Worm (Caenorhabditis elegans) whole organism, young adult: ENCODE results near the gene ram-5.

Experiments used
- B0035.1 ChIP-seq: sonication (generic microtip); optimal IDR thresholded peaks from 2 replicates; lab custom pipeline; 2016; ENCODE audit warnings: missing genetic modification characterization, mild to moderate bottlenecking, missing compliant biosample characterization, missing genotype, missing genetic modification reagents
- F10E7.11 ChIP-seq: sonication (generic microtip); optimal IDR thresholded peaks from 2 replicates; lab custom pipeline; 2017; ENCODE audit warnings: mild to moderate bottlenecking, missing genetic modification characterization, moderate library complexity, missing compliant biosample characterization
- F23B12.7 ChIP-seq: sonication (generic microtip); optimal IDR thresholded peaks from 2 replicates; lab custom pipeline; 2017; ENCODE audit warnings: missing genetic modification characterization, mild to moderate bottlenecking, missing compliant biosample characterization, antibody characterized with exemption, moderate library complexity; ENCODE audit not compliant: insufficient read depth
- F39B2.1 ChIP-seq: fragments of 200-800 bp; sonication (Bioruptor generic); IDR thresholded peaks from 2 replicates; pipeline ENCODE4 v1.3.6; 2022; ENCODE audit warnings: missing genetic modification reagents, missing genetic modification characterization, missing compliant biosample characterization
- F57A8.1 ChIP-seq: fragments of 200-800 bp; sonication (Bioruptor generic); optimal IDR thresholded peaks from 2 replicates; lab custom pipeline; 2018; ENCODE audit warnings: mild to moderate bottlenecking, missing genetic modification characterization, moderate library complexity, missing compliant biosample characterization
- T07F8.4 ChIP-seq: sonication (generic microtip); optimal IDR thresholded peaks from 2 replicates; lab custom pipeline; 2016; ENCODE audit warnings: mild to moderate bottlenecking, missing genetic modification characterization, moderate library complexity, missing compliant biosample characterization
- Y53F4B.3 ChIP-seq: fragments of 200-800 bp; sonication (Bioruptor generic); IDR thresholded peaks from 2 replicates; pipeline ENCODE4 v1.3.6; 2022; ENCODE audit warnings: missing genetic modification reagents, missing genetic modification characterization, missing compliant biosample characterization
- Y53G8AR.9 ChIP-seq: fragments of 200-800 bp; sonication (Bioruptor generic); conservative IDR thresholded peaks from 2 replicates; pipeline ENCODE4 v1.3.6; 2022; ENCODE audit warnings: missing genetic modification reagents, missing genetic modification characterization, missing compliant biosample characterization
- Y56A3A.18 ChIP-seq: fragments of 200-800 bp; sonication (Bioruptor generic); IDR thresholded peaks from 2 replicates; pipeline ENCODE4 v1.3.6; 2022; ENCODE audit warnings: missing genetic modification reagents, missing genetic modification characterization, missing compliant biosample characterization
- Y67H2A.10 ChIP-seq: fragments of 200-800 bp; sonication (Bioruptor generic); conservative IDR thresholded peaks from 2 replicates; pipeline ENCODE4 v1.3.6; 2022; ENCODE audit warnings: missing genetic modification reagents, missing genetic modification characterization, missing compliant biosample characterization
- ZK185.1 ChIP-seq: sonication (generic microtip); optimal IDR thresholded peaks from 2 replicates; lab custom pipeline; 2016; ENCODE audit warnings: mild to moderate bottlenecking, missing genetic modification characterization, missing compliant biosample characterization; ENCODE audit not compliant: poor library complexity, severe bottlenecking
- athp-1 ChIP-seq: sonication (generic microtip); optimal IDR thresholded peaks from 2 replicates; lab custom pipeline; 2017; ENCODE audit warnings: mild to moderate bottlenecking, missing genetic modification characterization, missing compliant biosample characterization
- attf-3 ChIP-seq: fragments of 200-800 bp; sonication (Bioruptor generic); conservative IDR thresholded peaks from 2 replicates; pipeline ENCODE4 v1.3.6; 2022; ENCODE audit warnings: missing genetic modification reagents, missing genetic modification characterization, missing compliant biosample characterization
- bed-2 ChIP-seq: fragments of 200-800 bp; sonication (Bioruptor generic); IDR thresholded peaks from 2 replicates; pipeline ENCODE4 v1.3.6; 2022; ENCODE audit warnings: missing genetic modification reagents, missing genetic modification characterization, missing compliant biosample characterization
- ccch-3 ChIP-seq: fragments of 200-800 bp; sonication (Bioruptor generic); optimal IDR thresholded peaks from 2 replicates; lab custom pipeline; 2018; ENCODE audit warnings: mild to moderate bottlenecking, missing genetic modification characterization, missing compliant biosample characterization
- ceh-100 ChIP-seq: fragments of 200-800 bp; sonication (Bioruptor generic); IDR thresholded peaks from 2 replicates; pipeline ENCODE4 v1.3.6; 2022; ENCODE audit warnings: missing genetic modification reagents, missing genetic modification characterization, missing compliant biosample characterization
- ceh-79 ChIP-seq: sonication (generic microtip); optimal IDR thresholded peaks from 2 replicates; lab custom pipeline; 2017; ENCODE audit warnings: mild to moderate bottlenecking, missing genetic modification characterization, missing compliant biosample characterization
- dpl-1 ChIP-seq: fragments of 150-350 bp; optimal IDR thresholded peaks from 2 replicates; lab custom pipeline; 2014; ENCODE audit warnings: missing biosample characterization, missing genetic modification reagents, missing genetic modification characterization
- efl-1 ChIP-seq: fragments of 150-350 bp; optimal IDR thresholded peaks from 2 replicates; lab custom pipeline; 2014; ENCODE audit warnings: missing biosample characterization, missing genetic modification reagents, missing genetic modification characterization
- egl-18 ChIP-seq: fragments of 200-800 bp; sonication (Bioruptor generic); IDR thresholded peaks from 2 replicates; pipeline ENCODE4 v1.3.6; 2022; ENCODE audit warnings: missing genetic modification reagents, missing genetic modification characterization, missing compliant biosample characterization
- egl-44 ChIP-seq: fragments of 200-800 bp; sonication (Bioruptor generic); IDR thresholded peaks from 2 replicates; pipeline ENCODE4 v1.3.6; 2022; ENCODE audit warnings: missing genetic modification reagents, missing genetic modification characterization, missing compliant biosample characterization
- ekl-4 ChIP-seq: fragments of 200-800 bp; sonication (Bioruptor generic); IDR thresholded peaks from 2 replicates; pipeline ENCODE4 v1.3.6; 2022; ENCODE audit warnings: missing genetic modification reagents, missing genetic modification characterization, missing compliant biosample characterization
- him-1 ChIP-seq: sonication (generic microtip); optimal IDR thresholded peaks from 2 replicates; lab custom pipeline; 2016; ENCODE audit warnings: missing genotype, missing genetic modification reagents, missing genetic modification characterization, missing compliant biosample characterization
- hlh-26 ChIP-seq: fragments of 200-800 bp; sonication (Bioruptor generic); conservative IDR thresholded peaks from 2 replicates; pipeline ENCODE4 v1.3.6; 2022; ENCODE audit warnings: missing genetic modification reagents, missing genetic modification characterization, missing compliant biosample characterization
- hsf-1 ChIP-seq: fragments of 200-800 bp; sonication (Bioruptor generic); IDR thresholded peaks from 2 replicates; pipeline ENCODE4 v1.3.6; 2022; ENCODE audit warnings: missing genetic modification reagents, missing genetic modification characterization, missing compliant biosample characterization
- lin-40 ChIP-seq: sonication (generic microtip); optimal IDR thresholded peaks from 2 replicates; lab custom pipeline; 2016; ENCODE audit warnings: missing genetic modification characterization, mild to moderate bottlenecking, missing compliant biosample characterization, missing genotype, missing genetic modification reagents
- lir-1 ChIP-seq: fragments of 200-800 bp; sonication (Bioruptor generic); conservative IDR thresholded peaks from 2 replicates; pipeline ENCODE4 v1.3.6; 2022; ENCODE audit warnings: missing genetic modification reagents, missing genetic modification characterization, missing compliant biosample characterization
- madf-3 ChIP-seq: fragments of 200-800 bp; sonication (Bioruptor generic); IDR thresholded peaks from 2 replicates; pipeline ENCODE4 v1.3.6; 2022; ENCODE audit warnings: missing genetic modification reagents, missing genetic modification characterization, missing compliant biosample characterization
- mes-4 ChIP-seq: sonication (generic microtip); optimal IDR thresholded peaks from 2 replicates; lab custom pipeline; 2016; ENCODE audit warnings: missing genotype, missing genetic modification characterization, missing compliant biosample characterization
- mxl-1 ChIP-seq: sonication (generic microtip); optimal IDR thresholded peaks from 2 replicates; lab custom pipeline; 2016; ENCODE audit warnings: missing genetic modification characterization, missing compliant biosample characterization
- nfya-2 ChIP-seq: fragments of 200-800 bp; sonication (Bioruptor generic); IDR thresholded peaks from 2 replicates; pipeline ENCODE4 v1.3.6; 2022; ENCODE audit warnings: missing genetic modification reagents, missing genetic modification characterization, missing compliant biosample characterization
- nhr-27 ChIP-seq: fragments of 200-800 bp; sonication (Bioruptor generic); optimal IDR thresholded peaks from 2 replicates; lab custom pipeline; 2018; ENCODE audit warnings: mild to moderate bottlenecking, missing genetic modification characterization, moderate library complexity, missing compliant biosample characterization
- nhr-80 ChIP-seq: sonication (generic microtip); optimal IDR thresholded peaks from 2 replicates; lab custom pipeline; 2016; ENCODE audit warnings: missing genetic modification characterization, missing compliant biosample characterization
- repo-1 ChIP-seq: sonication (generic microtip); optimal IDR thresholded peaks from 2 replicates; lab custom pipeline; 2017; ENCODE audit warnings: mild to moderate bottlenecking, missing genetic modification characterization, missing compliant biosample characterization
- rpc-1 ChIP-seq, 2 experiments: fragments of 150-350 bp in 1 of 2; sonication (generic microtip) in 1 of 2; optimal IDR thresholded peaks; 2 replicates each; lab custom pipeline; 2014 to 2018; ENCODE audit warnings: missing biosample characterization in 1 of 2, missing genetic modification characterization in 1 of 2, missing genetic modification reagents in 1 of 2, missing genotype in 1 of 2
- sea-2 ChIP-seq: fragments of 200-800 bp; sonication (Bioruptor generic); IDR thresholded peaks from 2 replicates; pipeline ENCODE4 v1.3.6; 2022; ENCODE audit warnings: missing genetic modification characterization, missing compliant biosample characterization
- snpc-1.1 ChIP-seq: sonication (generic microtip); optimal IDR thresholded peaks from 2 replicates; lab custom pipeline; 2017; ENCODE audit warnings: missing genetic modification characterization, mild to moderate bottlenecking, missing compliant biosample characterization, antibody characterized with exemption, moderate library complexity, missing genotype, missing genetic modification reagents; ENCODE audit not compliant: insufficient read depth
- snpc-1.3 ChIP-seq: sonication (generic microtip); optimal IDR thresholded peaks from 2 replicates; lab custom pipeline; 2017; ENCODE audit warnings: missing genetic modification characterization, mild to moderate bottlenecking, missing compliant biosample characterization, antibody characterized with exemption, moderate library complexity, missing genotype, missing genetic modification reagents; ENCODE audit not compliant: insufficient read depth
- snpc-3.4 ChIP-seq: sonication (generic microtip); optimal IDR thresholded peaks from 2 replicates; lab custom pipeline; 2017; ENCODE audit warnings: missing genetic modification characterization, mild to moderate bottlenecking, missing compliant biosample characterization, antibody characterized with exemption, moderate library complexity, missing genotype, missing genetic modification reagents
- snpc-4 ChIP-seq, 5 experiments: fragments of 150-350 bp in 1 of 5; sonication (generic microtip) in 4 of 5; optimal IDR thresholded peaks; 2 replicates each; lab custom pipeline; 2014 to 2018; ENCODE audit warnings: missing genetic modification characterization in 5 of 5, missing biosample characterization in 3 of 5, antibody characterized with exemption in 2 of 5, mild to moderate bottlenecking in 2 of 5, missing compliant biosample characterization in 2 of 5, missing genotype in 2 of 5, moderate library complexity in 2 of 5, missing genetic modification reagents in 1 of 5
- somi-1 ChIP-seq: fragments of 200-800 bp; sonication (Bioruptor generic); optimal IDR thresholded peaks from 2 replicates; lab custom pipeline; 2018; ENCODE audit warnings: mild to moderate bottlenecking, missing genetic modification characterization, missing compliant biosample characterization
- unc-62 ChIP-seq: fragments of 150-350 bp; optimal IDR thresholded peaks from 2 replicates; lab custom pipeline; 2014; ENCODE audit warnings: missing biosample characterization, missing genetic modification reagents, missing genetic modification characterization
- zim-3 ChIP-seq: sonication (generic microtip); optimal IDR thresholded peaks from 2 replicates; lab custom pipeline; 2017; ENCODE audit warnings: mild to moderate bottlenecking, missing genetic modification characterization, moderate library complexity, missing compliant biosample characterization
- ztf-25 ChIP-seq: fragments of 200-800 bp; sonication (Bioruptor generic); IDR thresholded peaks from 2 replicates; pipeline ENCODE4 v1.3.6; 2022; ENCODE audit warnings: missing genetic modification reagents, missing genetic modification characterization, missing compliant biosample characterization
- ztf-26 ChIP-seq: sonication (generic microtip); optimal IDR thresholded peaks from 2 replicates; lab custom pipeline; 2017; ENCODE audit warnings: missing genetic modification characterization, missing compliant biosample characterization
- ztf-6 ChIP-seq: fragments of 200-800 bp; sonication (Bioruptor generic); IDR thresholded peaks from 2 replicates; pipeline ENCODE4 v1.3.6; 2022; ENCODE audit warnings: missing genetic modification reagents, missing genetic modification characterization, missing compliant biosample characterization

The ram-5 gene

ce11 chrX:14543224-14543623 is 6.7 kb upstream of the ram-5 start, which contains the start of gene T24C2.3:
TSS of gene T24C2.3 (plus strand) at chrX:14543524.
- TF ChIP-seq nhr-80 (tag; lab: Kevin White, UChicago) (no peak), mxl-1 (no peak), sea-2 (GFP tag; lab: Robert Waterston, UW) (no peak), F23B12.7 (tag; lab: Kevin White, UChicago) (no peak), egl-18 (no peak), Y67H2A.10 (GFP tag; lab: Robert Waterston, UW) (no peak), mes-4 (no peak), T07F8.4 (tag; lab: Kevin White, UChicago) (no peak), nhr-27 (tag; lab: Kevin White, UChicago) (no peak), madf-3 (GFP tag; lab: Robert Waterston, UW) (no peak), efl-1 (no peak), snpc-4 (GFP tag; optimal IDR thresholded peaks at IDR 0.05; lab: Kevin White, UChicago) (no peak), snpc-4 (tag; optimal IDR thresholded peaks at IDR 0.05; lab: Kevin White, UChicago) (no peak), athp-1 (tag; lab: Kevin White, UChicago) (no peak), snpc-3.4 (tag; lab: Kevin White, UChicago) (no peak), repo-1 (tag; lab: Kevin White, UChicago) (no peak), snpc-1.3 (no peak), B0035.1 (no peak), lin-40 (tag; lab: Kevin White, UChicago) (no peak), F10E7.11 (tag; lab: Kevin White, UChicago) (no peak), ceh-100 (no peak)

ce11 chrX:14545543-14545942 is 4.4 kb upstream of the ram-5 start, which contains the start of gene enri-2:
TSS of gene enri-2 (plus strand) at chrX:14545843.
- no peak for TF ChIP-seq efl-1
- TF ChIP-seq repo-1 (tag; lab: Kevin White, UChicago), result no peak
- no peak for TF ChIP-seq F57A8.1
- no peak for TF ChIP-seq ceh-79 (tag; lab: Kevin White, UChicago)
- TF ChIP-seq Y53G8AR.9 (GFP tag; lab: Robert Waterston, UW), result no peak
- no peak for TF ChIP-seq ztf-26 (tag; lab: Kevin White, UChicago)
- no peak for TF ChIP-seq ccch-3 (GFP tag; lab: Kevin White, UChicago)
- no peak for TF ChIP-seq F23B12.7 (tag; lab: Kevin White, UChicago)
- TF ChIP-seq ztf-6 (GFP tag; lab: Robert Waterston, UW), result no peak
- TF ChIP-seq egl-18, result no peak
- TF ChIP-seq F39B2.1 (GFP tag; lab: Robert Waterston, UW), result no peak
- no peak for TF ChIP-seq nfya-2 (GFP tag; lab: Robert Waterston, UW)
- no peak for TF ChIP-seq lir-1 (GFP tag; lab: Robert Waterston, UW)
- TF ChIP-seq unc-62 (GFP tag; lab: Kevin White, UChicago), result no peak
- no peak for TF ChIP-seq snpc-1.1
- no peak for TF ChIP-seq hlh-26
- TF ChIP-seq somi-1 (GFP tag; lab: Kevin White, UChicago), result no peak
- no peak for TF ChIP-seq Y53F4B.3 (GFP tag; lab: Robert Waterston, UW)
- TF ChIP-seq ZK185.1, result no peak
- TF ChIP-seq madf-3 (GFP tag; lab: Robert Waterston, UW), result no peak

ce11 chrX:14556403-14556802 is 6.5 kb downstream of the ram-5 start:
- no peak for TF ChIP-seq zim-3 (tag; lab: Kevin White, UChicago)
- no peak for TF ChIP-seq snpc-1.3
- no peak for TF ChIP-seq attf-3 (GFP tag; lab: Robert Waterston, UW)
- no peak for TF ChIP-seq Y56A3A.18 (GFP tag; lab: Robert Waterston, UW)
- TF ChIP-seq dpl-1 (GFP tag; lab: Kevin White, UChicago), result no peak
- TF ChIP-seq hsf-1 (GFP tag; lab: Robert Waterston, UW), result no peak
- TF ChIP-seq ekl-4 (GFP tag; lab: Robert Waterston, UW), result no peak
- no peak for TF ChIP-seq F39B2.1 (GFP tag; lab: Robert Waterston, UW)
- TF ChIP-seq ZK185.1, result no peak
- TF ChIP-seq rpc-1 (optimal IDR thresholded peaks at IDR 0.05; lab: Kevin White, UChicago), result no peak
- TF ChIP-seq rpc-1 (tag; optimal IDR thresholded peaks at IDR 0.05; lab: Kevin White, UChicago), result no peak
- TF ChIP-seq egl-44 (GFP tag; lab: Robert Waterston, UW), result no peak
- TF ChIP-seq him-1, result no peak
- TF ChIP-seq bed-2 (GFP tag; lab: Robert Waterston, UW), result no peak
- no peak for TF ChIP-seq lir-1 (GFP tag; lab: Robert Waterston, UW)
- no peak for TF ChIP-seq ztf-25 (GFP tag; lab: Robert Waterston, UW)
